Fruit fly (Drosophila melanogaster): ENCODE data around the gene CG5645.

Gene CG5645

DNA sequence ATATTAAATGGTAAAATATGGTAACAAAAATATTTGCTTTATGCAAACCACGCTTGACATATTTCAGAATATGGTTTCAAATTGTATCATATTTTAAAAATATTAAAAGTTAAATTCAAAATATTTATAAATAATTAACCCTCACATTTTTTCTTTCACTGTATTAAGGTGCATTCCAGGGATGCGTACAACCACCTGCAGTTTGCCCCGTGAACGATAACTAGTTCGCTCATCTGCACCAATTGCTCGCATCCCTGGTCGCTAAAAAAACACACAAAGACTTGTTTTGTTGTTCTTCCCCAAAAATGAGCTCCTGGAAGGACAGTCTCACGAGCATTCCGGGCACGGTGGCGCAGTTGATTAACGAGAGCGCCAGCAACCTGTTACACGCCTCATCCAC lies 4.6 kb downstream of the CG5645 start, which contains the start of gene DEF8 (continued):
- TF ChIP-seq pzg (GFP tag; optimal IDR thresholded peaks at IDR 0.05) = peak; percentile 61
- peak; percentile 91 for TF ChIP-seq ranshi (GFP tag; IDR thresholded peaks at IDR 0.05)
- TF ChIP-seq PHDP (tag; optimal IDR thresholded peaks at IDR 0.05) = peak; percentile 93
- peak; percentile 41; the same call in 1 of the 2 replicates for TF ChIP-seq peb (GFP tag; IDR thresholded peaks at IDR 0.05)
- TF ChIP-seq CG11695 (GFP tag; IDR thresholded peaks at IDR 0.05) = peak; percentile 88
- TF ChIP-seq rib (GFP tag; IDR thresholded peaks at IDR 0.05) = peak; percentile 41; the same call in 1 of the 2 replicates
- no peak for TF ChIP-seq sna (GFP tag; IDR thresholded peaks at IDR 0.05; ENCODE audit: partially characterized antibody)
- TF ChIP-seq Hr78 (GFP tag; optimal IDR thresholded peaks at IDR 0.05) = no peak
- peak; percentile 60 for TF ChIP-seq gsb (GFP tag; IDR thresholded peaks at IDR 0.05)
- peak; percentile 94 for TF ChIP-seq HLH3B (GFP tag; IDR thresholded peaks at IDR 0.05)
- peak; percentile 56 for TF ChIP-seq CG2875 (GFP tag; optimal IDR thresholded peaks at IDR 0.05)
- TF ChIP-seq cas (GFP tag; IDR thresholded peaks at IDR 0.05) = no peak
- TF ChIP-seq CG6854 (GFP tag; optimal IDR thresholded peaks at IDR 0.05) = peak; percentile 64
- peak; percentile 59; the same call in 1 of the 2 replicates for TF ChIP-seq bowl (GFP tag; IDR thresholded peaks at IDR 0.05)
- peak; percentile 48; the same call in 1 of the 4 replicates for TF ChIP-seq Gug (GFP tag; IDR thresholded peaks at IDR 0.05)
- TF ChIP-seq Lhr (GFP tag; optimal IDR thresholded peaks at IDR 0.05) = peak; percentile 64
- TF ChIP-seq CG11398 (GFP tag; optimal IDR thresholded peaks at IDR 0.05) = no peak
- TF ChIP-seq Pdp1 (GFP tag; optimal IDR thresholded peaks at IDR 0.05) = peak in 1 of 2 experiments; percentile 20
- peak; percentile 43 for TF ChIP-seq CG18011 (GFP tag; optimal IDR thresholded peaks at IDR 0.05)
- TF ChIP-seq CG7556 (GFP tag; optimal IDR thresholded peaks at IDR 0.05) = peak; percentile 80
- TF ChIP-seq Stat92E (GFP tag; optimal IDR thresholded peaks at IDR 0.05) = no peak
- TF ChIP-seq Dfd (GFP tag; optimal IDR thresholded peaks at IDR 0.05) = no peak
- TF ChIP-seq CG10147 (GFP tag; optimal IDR thresholded peaks at IDR 0.05) = peak; percentile 86
- TF ChIP-seq sob (GFP tag; IDR thresholded peaks at IDR 0.05) = peak; percentile 87
- peak; percentile 88 for TF ChIP-seq CG13296 (GFP tag; optimal IDR thresholded peaks at IDR 0.05)
- TF ChIP-seq CG14860 (GFP tag; IDR thresholded peaks at IDR 0.05; ENCODE audit: partially characterized antibody) = no peak; the same call in 2 of the 3 replicates
- TF ChIP-seq CG14014 (GFP tag; IDR thresholded peaks at IDR 0.05) = peak; percentile 83
- peak; percentile 88 for TF ChIP-seq unpg (GFP tag; optimal IDR thresholded peaks at IDR 0.05)
- TF ChIP-seq nerfin-2 (GFP tag; IDR thresholded peaks at IDR 0.05; ENCODE audit: partially characterized antibody) = no peak
- TF ChIP-seq slp2 (GFP tag; optimal IDR thresholded peaks at IDR 0.05) = no peak
- TF ChIP-seq D19A (tag; optimal IDR thresholded peaks at IDR 0.05) = peak; percentile 87
- TF ChIP-seq eve (GFP tag; optimal IDR thresholded peaks at IDR 0.05) = no peak
- TF ChIP-seq stwl (tag; optimal IDR thresholded peaks at IDR 0.05) = peak; percentile 56
- TF ChIP-seq gt (GFP tag; IDR thresholded peaks at IDR 0.05) = 0 out of 2 replicates have a peak, but pooled peaks have one; percentile 22
- peak; percentile 88 for TF ChIP-seq Fer1 (GFP tag; optimal IDR thresholded peaks at IDR 0.05)
- TF ChIP-seq sens (GFP tag) = peak; percentile 85
- peak; percentile 71 for TF ChIP-seq CG4820 (GFP tag; optimal IDR thresholded peaks at IDR 0.05)
- peak; percentile 64 for TF ChIP-seq Mad (GFP tag; optimal IDR thresholded peaks at IDR 0.05)
- TF ChIP-seq CG10274 (GFP tag; optimal IDR thresholded peaks at IDR 0.05) = no peak
- no peak for TF ChIP-seq CG31365 (tag; optimal IDR thresholded peaks at IDR 0.05)
- TF ChIP-seq CG10959 (GFP tag; IDR thresholded peaks at IDR 0.05) = peak; percentile 76
- peak; percentile 46 for TF ChIP-seq Atf3 (GFP tag; optimal IDR thresholded peaks at IDR 0.05)
- TF ChIP-seq tin (GFP tag; optimal IDR thresholded peaks at IDR 0.05) = peak; percentile 85
- TF ChIP-seq sc (optimal IDR thresholded peaks at IDR 0.05) = no peak
- peak; percentile 65 for TF ChIP-seq sc (GFP tag; optimal IDR thresholded peaks at IDR 0.05)
- peak; percentile 26; the same call in 1 of the 2 replicates for TF ChIP-seq CG8765 (GFP tag; IDR thresholded peaks at IDR 0.05)
- TF ChIP-seq NC2β (GFP tag; optimal IDR thresholded peaks at IDR 0.05) = peak; percentile 36
- TF ChIP-seq danr (GFP tag; IDR thresholded peaks at IDR 0.05) = peak; percentile 26; the same call in 1 of the 2 replicates
- TF ChIP-seq tna (GFP tag; IDR thresholded peaks at IDR 0.05; ENCODE audit: partially characterized antibody) = 0 out of 2 replicates have a peak, but pooled peaks have one; percentile 39
- TF ChIP-seq gce (GFP tag; IDR thresholded peaks at IDR 0.05) = peak; percentile 89
